Worm (Caenorhabditis elegans) whole organism, L2 larva: ENCODE data around the gene K02B2.6.

Experiments used
- C34F6.9 ChIP-seq: fragments of 150-350 bp; optimal IDR thresholded peaks from 2 replicates; lab custom pipeline; 2014; ENCODE audit warnings: missing biosample characterization, missing genetic modification characterization
- F13H6.1 ChIP-seq: sonication (generic microtip); optimal IDR thresholded peaks from 2 replicates; lab custom pipeline; 2016; ENCODE audit warnings: missing genetic modification characterization, missing compliant biosample characterization
- R02D3.7 ChIP-seq: fragments of 150-350 bp; optimal IDR thresholded peaks from 2 replicates; lab custom pipeline; 2014; ENCODE audit warnings: missing biosample characterization, missing genetic modification characterization
- Y55F3AM.14 ChIP-seq: fragments of 200-800 bp; sonication (Bioruptor generic); optimal IDR thresholded peaks from 2 replicates; lab custom pipeline; 2018; ENCODE audit warnings: mild to moderate bottlenecking, missing genetic modification characterization, missing compliant biosample characterization
- ZK546.5 ChIP-seq: sonication (generic microtip); optimal IDR thresholded peaks from 2 replicates; lab custom pipeline; 2017; ENCODE audit warnings: missing biosample characterization, missing genetic modification characterization
- alr-1 ChIP-seq: fragments of 150-350 bp; optimal IDR thresholded peaks from 2 replicates; lab custom pipeline; 2014; ENCODE audit warnings: missing biosample characterization, missing genetic modification characterization
- aly-2 ChIP-seq: fragments of 150-350 bp; optimal IDR thresholded peaks from 2 replicates; lab custom pipeline; 2014; ENCODE audit warnings: missing biosample characterization, missing genetic modification characterization
- ama-1 ChIP-seq: fragments of 150-350 bp; optimal IDR thresholded peaks from 2 replicates; lab custom pipeline; 2018; ENCODE audit warnings: inconsistent platforms
- blmp-1 ChIP-seq: sonication (generic microtip); optimal IDR thresholded peaks from 2 replicates; lab custom pipeline; 2017; ENCODE audit warnings: missing genetic modification characterization, mild to moderate bottlenecking, missing compliant biosample characterization, antibody characterized with exemption, moderate library complexity; ENCODE audit not compliant: insufficient read depth
- ceh-16 ChIP-seq: fragments of 150-350 bp; optimal IDR thresholded peaks from 2 replicates; lab custom pipeline; 2014; ENCODE audit warnings: missing biosample characterization, missing genetic modification characterization
- crh-2 ChIP-seq: sonication (generic microtip); optimal IDR thresholded peaks from 2 replicates; lab custom pipeline; 2017; ENCODE audit warnings: missing biosample characterization, missing genetic modification characterization
- egl-27 ChIP-seq: sonication (generic microtip); optimal IDR thresholded peaks from 3 replicates; lab custom pipeline; 2017; ENCODE audit warnings: missing biosample characterization, missing genetic modification reagents, missing genetic modification characterization
- elt-1 ChIP-seq: fragments of 150-350 bp; optimal IDR thresholded peaks from 2 replicates; lab custom pipeline; 2014; ENCODE audit warnings: missing biosample characterization, missing genetic modification characterization
- fos-1 ChIP-seq: fragments of 150-350 bp; optimal IDR thresholded peaks from 2 replicates; lab custom pipeline; 2014; ENCODE audit warnings: missing biosample characterization, missing genetic modification characterization
- gmeb-1 ChIP-seq: fragments of 150-350 bp; optimal IDR thresholded peaks from 2 replicates; lab custom pipeline; 2014; ENCODE audit warnings: missing biosample characterization, missing genetic modification characterization
- lin-11 ChIP-seq: fragments of 150-350 bp; sonication (generic microtip); optimal IDR thresholded peaks from 2 replicates; lab custom pipeline; 2014; ENCODE audit warnings: missing biosample characterization, missing genetic modification characterization, inconsistent platforms, mixed read lengths
- lin-13 ChIP-seq: fragments of 150-350 bp; optimal IDR thresholded peaks from 2 replicates; lab custom pipeline; 2014; ENCODE audit warnings: missing biosample characterization, missing genetic modification reagents, missing genetic modification characterization
- lsy-2 ChIP-seq, 2 experiments: fragments of 150-350 bp in 1 of 2; sonication (generic microtip) in 1 of 2; optimal IDR thresholded peaks; 2 replicates each; lab custom pipeline; 2014 to 2017; ENCODE audit warnings: missing biosample characterization in 2 of 2, missing genetic modification characterization in 2 of 2
- mab-5 ChIP-seq: fragments of 150-350 bp; optimal IDR thresholded peaks from 2 replicates; lab custom pipeline; 2014; ENCODE audit warnings: missing biosample characterization, missing genetic modification characterization
- mdl-1 ChIP-seq, 2 experiments: fragments of 150-350 bp in 1 of 2; sonication (generic microtip) in 1 of 2; optimal IDR thresholded peaks; 2 replicates each; lab custom pipeline; 2017; ENCODE audit warnings: missing biosample characterization in 2 of 2, missing genetic modification characterization in 2 of 2
- nhr-11 ChIP-seq: fragments of 150-350 bp; optimal IDR thresholded peaks from 2 replicates; lab custom pipeline; 2014; ENCODE audit warnings: missing biosample characterization, missing genetic modification characterization
- nhr-12 ChIP-seq: fragments of 150-350 bp; optimal IDR thresholded peaks from 2 replicates; lab custom pipeline; 2014; ENCODE audit warnings: missing biosample characterization, missing genetic modification characterization
- nhr-129 ChIP-seq: fragments of 150-350 bp; optimal IDR thresholded peaks from 2 replicates; lab custom pipeline; 2014; ENCODE audit warnings: missing biosample characterization, missing genetic modification characterization
- nhr-21 ChIP-seq: fragments of 150-350 bp; optimal IDR thresholded peaks from 2 replicates; lab custom pipeline; 2014; ENCODE audit warnings: missing biosample characterization, missing genetic modification characterization
- nhr-23 ChIP-seq: fragments of 150-350 bp; optimal IDR thresholded peaks from 2 replicates; lab custom pipeline; 2014; ENCODE audit warnings: missing biosample characterization, missing genetic modification reagents, missing genetic modification characterization
- nhr-237 ChIP-seq: fragments of 150-350 bp; optimal IDR thresholded peaks from 2 replicates; lab custom pipeline; 2014; ENCODE audit warnings: missing biosample characterization, missing genetic modification characterization
- nhr-25 ChIP-seq: fragments of 150-350 bp; sonication (generic microtip); optimal IDR thresholded peaks from 3 replicates; lab custom pipeline; 2014; ENCODE audit warnings: missing biosample characterization, missing genetic modification characterization
- nhr-6 ChIP-seq: fragments of 150-350 bp; optimal IDR thresholded peaks from 2 replicates; lab custom pipeline; 2014; ENCODE audit warnings: missing biosample characterization, missing genetic modification characterization
- peb-1 ChIP-seq: fragments of 150-350 bp; optimal IDR thresholded peaks from 2 replicates; lab custom pipeline; 2014; ENCODE audit warnings: missing biosample characterization, missing genetic modification characterization
- sem-4 ChIP-seq: fragments of 150-350 bp; optimal IDR thresholded peaks from 2 replicates; lab custom pipeline; 2014; ENCODE audit warnings: missing biosample characterization, missing genetic modification reagents, missing genetic modification characterization
- skn-1 ChIP-seq: sonication (generic microtip); optimal IDR thresholded peaks from 2 replicates; lab custom pipeline; 2017; ENCODE audit warnings: missing biosample characterization, missing genetic modification characterization
- sma-3 ChIP-seq: sonication (generic microtip); optimal IDR thresholded peaks from 2 replicates; lab custom pipeline; 2016; ENCODE audit warnings: missing genetic modification reagents, missing genetic modification characterization, missing compliant biosample characterization
- sma-9 ChIP-seq, 2 experiments: fragments of 150-350 bp in 1 of 2; sonication (generic microtip) in 1 of 2; optimal IDR thresholded peaks; 2 replicates each; lab custom pipeline; 2014 to 2016; ENCODE audit warnings: missing genetic modification characterization in 2 of 2, mild to moderate bottlenecking in 1 of 2, missing biosample characterization in 1 of 2, missing compliant biosample characterization in 1 of 2, missing genetic modification reagents in 1 of 2, moderate library complexity in 1 of 2
- unc-39 ChIP-seq: fragments of 150-350 bp; optimal IDR thresholded peaks from 2 replicates; lab custom pipeline; 2014; ENCODE audit warnings: missing biosample characterization, missing genetic modification characterization
- unc-55 ChIP-seq: fragments of 150-350 bp; sonication (generic microtip); optimal IDR thresholded peaks from 3 replicates; lab custom pipeline; 2014; ENCODE audit warnings: missing biosample characterization, missing genetic modification reagents, missing genetic modification characterization
- unc-62 ChIP-seq: fragments of 150-350 bp; optimal IDR thresholded peaks from 2 replicates; lab custom pipeline; 2014; ENCODE audit warnings: missing biosample characterization, missing genetic modification reagents, missing genetic modification characterization
- zag-1 ChIP-seq: fragments of 150-350 bp; optimal IDR thresholded peaks from 2 replicates; lab custom pipeline; 2014; ENCODE audit warnings: missing biosample characterization, missing genetic modification characterization
- ztf-1 ChIP-seq: fragments of 200-800 bp; sonication (Bioruptor generic); conservative IDR thresholded peaks from 2 replicates; pipeline ENCODE4 v1.3.6; 2022; ENCODE audit warnings: missing genetic modification characterization, missing compliant biosample characterization
- ztf-11 ChIP-seq: sonication (generic microtip); optimal IDR thresholded peaks from 2 replicates; lab custom pipeline; 2017; ENCODE audit warnings: missing biosample characterization, missing genetic modification characterization
- ztf-4 ChIP-seq: fragments of 150-350 bp; optimal IDR thresholded peaks from 2 replicates; lab custom pipeline; 2014; ENCODE audit warnings: missing biosample characterization, missing genetic modification characterization

The K02B2.6 gene

DNA sequence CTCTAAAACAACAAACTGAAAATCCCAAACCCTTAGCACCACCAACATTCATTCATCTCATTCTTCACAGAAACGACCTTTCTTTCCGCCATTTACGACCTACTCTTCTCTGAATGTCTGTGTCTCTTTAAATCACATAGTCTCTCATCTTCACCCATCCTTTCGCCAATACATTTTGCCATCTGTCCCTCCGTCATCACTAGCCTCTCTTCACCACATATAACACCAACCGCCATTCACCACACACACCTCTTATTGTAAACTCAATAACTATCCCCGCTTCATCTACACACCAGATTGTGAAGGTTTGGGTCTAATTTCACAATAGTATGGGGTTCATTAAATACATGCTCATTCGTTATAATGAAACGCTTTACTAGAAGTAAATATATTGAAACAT is 8.5 kb upstream of the K02B2.6 start:
- TF ChIP-seq ama-1 (lab: Kevin White, UChicago) (no peak), mab-5 (no peak), peb-1 (tag; lab: Kevin White, UChicago) (no peak), skn-1 (tag; lab: Kevin White, UChicago) (no peak), nhr-23 (no peak), aly-2 (tag; lab: Kevin White, UChicago) (no peak), ZK546.5 (tag; lab: Kevin White, UChicago) (no peak), nhr-129 (no peak), C34F6.9 (tag; lab: Kevin White, UChicago) (no peak), Y55F3AM.14 (GFP tag; lab: Kevin White, UChicago) (no peak), nhr-11 (tag; lab: Kevin White, UChicago) (no peak), sma-9 (GFP tag; optimal IDR thresholded peaks at IDR 0.05; lab: Kevin White, UChicago) (no peak), sma-9 (tag; optimal IDR thresholded peaks at IDR 0.05; lab: Kevin White, UChicago) (no peak), alr-1 (tag; lab: Kevin White, UChicago) (no peak), unc-39 (tag; lab: Kevin White, UChicago) (no peak)

DNA sequence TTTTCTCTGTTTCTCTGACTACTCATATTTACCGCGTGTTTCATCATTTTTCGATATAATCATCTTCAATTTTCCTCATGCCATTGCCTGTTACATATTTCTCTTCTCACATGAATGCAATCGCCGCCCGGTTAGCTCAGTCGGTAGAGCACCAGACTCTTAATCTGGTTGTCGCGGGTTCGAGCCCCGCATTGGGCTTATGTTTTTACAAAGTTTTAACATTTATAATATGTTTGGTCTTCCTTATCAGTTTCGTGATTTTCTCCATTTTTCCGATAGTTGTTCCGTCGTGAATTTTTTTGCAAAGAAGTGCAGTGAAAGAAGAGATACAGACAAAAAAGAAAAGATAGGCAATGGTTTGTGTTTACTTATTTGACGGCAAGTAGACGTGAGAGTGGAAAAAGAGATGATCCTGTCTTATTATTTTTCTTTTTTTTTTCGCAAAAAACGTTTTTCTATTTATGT is 5.0 kb upstream of the K02B2.6 start:
- TF ChIP-seq sem-4 (tag; lab: Kevin White, UChicago) (peak; percentile 72), sma-9 (GFP tag; optimal IDR thresholded peaks at IDR 0.05; lab: Kevin White, UChicago) (peak; percentile 67), sma-9 (tag; optimal IDR thresholded peaks at IDR 0.05; lab: Kevin White, UChicago) (no peak), blmp-1 (tag; lab: Kevin White, UChicago) (peak; percentile 17), mdl-1 (tag; optimal IDR thresholded peaks at IDR 0.05; lab: Kevin White, UChicago) (peak in 1 of 2 experiments; percentile 43), C34F6.9 (tag; lab: Kevin White, UChicago) (peak; percentile 70), unc-55 (GFP tag; lab: Kevin White, UChicago) (peak; percentile 35), aly-2 (tag; lab: Kevin White, UChicago) (no peak), egl-27 (tag; lab: Kevin White, UChicago) (peak; percentile 52), ZK546.5 (tag; lab: Kevin White, UChicago) (no peak), nhr-129 (peak; percentile 89), ztf-4 (peak; percentile 34), elt-1 (no peak), skn-1 (tag; lab: Kevin White, UChicago) (peak; percentile 44), lsy-2 (tag; optimal IDR thresholded peaks at IDR 0.05; lab: Kevin White, UChicago) (peak; percentile 7 to 64), nhr-25 (peak; percentile 73), lin-11 (peak; percentile 36), nhr-21 (peak; percentile 89), gmeb-1 (tag; lab: Kevin White, UChicago) (peak; percentile 81), mab-5 (peak; percentile 17), sma-3 (GFP tag; lab: Kevin White, UChicago) (peak; percentile 92), Y55F3AM.14 (GFP tag; lab: Kevin White, UChicago) (peak; percentile 65), R02D3.7 (tag; lab: Kevin White, UChicago) (no peak), fos-1 (peak; percentile 94), unc-39 (tag; lab: Kevin White, UChicago) (no peak), F13H6.1 (tag; lab: Kevin White, UChicago) (peak; percentile 83), ztf-1 (GFP tag; lab: Robert Waterston, UW) (no peak), lin-13 (GFP tag; lab: Kevin White, UChicago) (peak; percentile 62), crh-2 (tag; lab: Kevin White, UChicago) (peak; percentile 94), nhr-6 (tag; lab: Kevin White, UChicago) (peak; percentile 43)

DNA sequence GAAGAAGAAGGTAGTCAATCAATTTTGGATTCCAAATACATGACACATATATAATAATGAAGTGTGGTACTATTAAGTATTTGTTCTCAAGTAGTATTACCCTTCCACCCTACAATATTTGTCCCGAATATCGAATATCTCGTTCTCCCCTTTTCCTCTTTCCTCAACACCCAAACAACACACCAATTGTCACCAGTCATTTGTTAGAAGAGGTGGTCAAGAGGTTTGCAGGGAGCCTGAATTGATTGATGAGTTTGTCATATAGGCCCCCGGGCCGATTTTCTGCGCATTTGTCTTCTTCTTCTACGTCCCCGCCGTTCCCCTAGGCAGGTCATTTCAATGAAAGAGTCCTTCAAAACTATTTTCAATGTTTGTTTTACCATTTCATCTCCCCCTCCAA is 2.2 kb upstream of the K02B2.6 start:
- no peak for TF ChIP-seq unc-62 (GFP tag; lab: Kevin White, UChicago)
- no peak for TF ChIP-seq R02D3.7 (tag; lab: Kevin White, UChicago)
- no peak for TF ChIP-seq lin-11
- no peak for TF ChIP-seq nhr-12 (tag; lab: Kevin White, UChicago)
- TF ChIP-seq elt-1 = no peak
- no peak for TF ChIP-seq fos-1
- no peak for TF ChIP-seq ZK546.5 (tag; lab: Kevin White, UChicago)
- no peak for TF ChIP-seq ztf-11 (tag; lab: Kevin White, UChicago)
- no peak for TF ChIP-seq ztf-1 (GFP tag; lab: Robert Waterston, UW)
- TF ChIP-seq ceh-16 = no peak
- TF ChIP-seq nhr-237 (tag; lab: Kevin White, UChicago) = no peak
- TF ChIP-seq zag-1 (tag; lab: Kevin White, UChicago) = no peak
- no peak for TF ChIP-seq nhr-23
